Worm (Caenorhabditis elegans) whole organism, midembryonic: Measurements from ENCODE around the gene Y57A10A.4.

Experiments used
- flt-1 ChIP-seq: fragments of 200-800 bp; sonication (Bioruptor generic); IDR thresholded peaks from 2 replicates; pipeline ENCODE4 v1.3.6; 2022; ENCODE audit warnings: missing genetic modification characterization, missing compliant biosample characterization
- med-1 ChIP-seq: sonication (generic microtip); optimal IDR thresholded peaks from 2 replicates; lab custom pipeline; 2017; ENCODE audit warnings: missing genetic modification characterization, mild to moderate bottlenecking, missing compliant biosample characterization, antibody characterized with exemption, missing genetic modification reagents; ENCODE audit not compliant: insufficient read depth
- ztf-29 ChIP-seq: fragments of 200-800 bp; sonication (Bioruptor generic); IDR thresholded peaks from 2 replicates; pipeline ENCODE4 v1.3.6; 2022; ENCODE audit warnings: missing genetic modification reagents, missing genetic modification characterization, missing compliant biosample characterization

ce11 chrII:12199209-12199608 is 47.5 kb downstream of the Y57A10A.4 start:
- TF ChIP-seq ztf-29 (no peak), flt-1 (GFP tag; lab: Robert Waterston, UW) (no peak), med-1 (GFP tag; lab: Kevin White, UChicago) (no peak)
